Fruit fly (Drosophila melanogaster) whole organism, embryonic: Measurements from ENCODE around the gene Etfb.

Source experiments
- Aef1 ChIP-seq: fragments of 200-800 bp; sonication (Bioruptor generic); IDR thresholded peaks from 3 replicates; pipeline ENCODE4 v1.3.6; 2022; ENCODE audit warnings: missing biosample characterization, missing genetic modification characterization
- CG12236 ChIP-seq: fragments of 200-800 bp; sonication (Bioruptor generic); optimal IDR thresholded peaks from 2 replicates; lab custom pipeline; 2016; ENCODE audit warnings: missing biosample characterization, missing genetic modification characterization
- CG13424 ChIP-seq: fragments of 200-800 bp; sonication (Bioruptor generic); optimal IDR thresholded peaks from 2 replicates; lab custom pipeline; 2019; ENCODE audit warnings: missing biosample characterization, mild to moderate bottlenecking, missing genetic modification characterization, moderate library complexity
- CG15073 ChIP-seq: fragments of 200-800 bp; sonication (Bioruptor generic); optimal IDR thresholded peaks from 2 replicates; lab custom pipeline; 2016; ENCODE audit warnings: missing biosample characterization, missing genetic modification characterization
- CG17612 ChIP-seq: fragments of 200-800 bp; sonication (Bioruptor generic); IDR thresholded peaks from 2 replicates; pipeline ENCODE4 v1.3.6; 2022; ENCODE audit warnings: missing biosample characterization, missing genetic modification characterization
- CG17912 ChIP-seq: fragments of 200-800 bp; sonication (Bioruptor generic); optimal IDR thresholded peaks from 2 replicates; lab custom pipeline; 2018; ENCODE audit warnings: missing biosample characterization, mild to moderate bottlenecking, missing genetic modification characterization
- CG2116 ChIP-seq: fragments of 200-800 bp; sonication (Bioruptor generic); optimal IDR thresholded peaks from 3 replicates; lab custom pipeline; 2018; ENCODE audit warnings: missing biosample characterization, mild to moderate bottlenecking, missing genetic modification characterization
- CG30403 ChIP-seq: fragments of 200-800 bp; sonication (Bioruptor generic); optimal IDR thresholded peaks from 3 replicates; lab custom pipeline; 2016; ENCODE audit warnings: missing biosample characterization, missing genetic modification characterization
- CG3281 ChIP-seq: fragments of 200-800 bp; sonication (Bioruptor generic); optimal IDR thresholded peaks from 3 replicates; lab custom pipeline; 2017; ENCODE audit warnings: missing biosample characterization, mild to moderate bottlenecking, missing genetic modification characterization
- CG33557 ChIP-seq: fragments of 200-800 bp; sonication (Bioruptor generic); optimal IDR thresholded peaks from 2 replicates; lab custom pipeline; 2019; ENCODE audit warnings: missing biosample characterization, mild to moderate bottlenecking, missing genetic modification characterization, moderate library complexity
- CG34376 ChIP-seq: fragments of 200-800 bp; sonication (Bioruptor generic); optimal IDR thresholded peaks from 2 replicates; lab custom pipeline; 2018; ENCODE audit warnings: missing biosample characterization, mild to moderate bottlenecking, missing genetic modification characterization
- CG42726 ChIP-seq: fragments of 200-800 bp; sonication (Bioruptor generic); IDR thresholded peaks from 2 replicates; pipeline ENCODE4 v1.3.6; 2022; ENCODE audit warnings: missing biosample characterization, missing genetic modification characterization; ENCODE audit not compliant: partially characterized antibody
- CG4617 ChIP-seq: fragments of 200-800 bp; sonication (Bioruptor generic); optimal IDR thresholded peaks from 3 replicates; lab custom pipeline; 2016; ENCODE audit warnings: missing biosample characterization, missing genetic modification characterization, borderline replicate concordance
- CG4707 ChIP-seq: fragments of 200-800 bp; sonication (Bioruptor generic); optimal IDR thresholded peaks from 2 replicates; lab custom pipeline; 2018; ENCODE audit warnings: missing biosample characterization, mild to moderate bottlenecking, missing genetic modification characterization, moderate library complexity
- CG4730 ChIP-seq: fragments of 200-800 bp; sonication (Bioruptor generic); IDR thresholded peaks from 2 replicates; pipeline ENCODE4 v1.3.6; 2022; ENCODE audit warnings: missing biosample characterization, missing genetic modification characterization
- CG5245 ChIP-seq: fragments of 200-800 bp; sonication (Bioruptor generic); optimal IDR thresholded peaks from 3 replicates; lab custom pipeline; 2016; ENCODE audit warnings: missing biosample characterization, missing genetic modification characterization
- CG6175 ChIP-seq: fragments of 200-800 bp; sonication (Bioruptor generic); IDR thresholded peaks from 3 replicates; pipeline ENCODE4 v1.3.6; 2022; ENCODE audit warnings: missing biosample characterization, missing genetic modification characterization
- CG6654 ChIP-seq: fragments of 200-800 bp; sonication (Bioruptor generic); optimal IDR thresholded peaks from 2 replicates; lab custom pipeline; 2017; ENCODE audit warnings: missing biosample characterization, mild to moderate bottlenecking, missing genetic modification characterization
- CG8478 ChIP-seq: fragments of >200 bp; optimal IDR thresholded peaks from 2 replicates; lab custom pipeline; 2018
- D19A ChIP-seq: fragments of 200-800 bp; optimal IDR thresholded peaks from 3 replicates; lab custom pipeline; 2019; ENCODE audit warnings: missing biosample characterization, mild to moderate bottlenecking, missing genetic modification characterization, moderate library complexity
- Dip2 ChIP-seq: fragments of 200-800 bp; sonication (Bioruptor generic); IDR thresholded peaks from 2 replicates; pipeline ENCODE4 v1.3.6; 2022; ENCODE audit warnings: missing biosample characterization, missing genetic modification characterization
- Dp ChIP-seq: fragments of 200-800 bp; sonication (Bioruptor generic); optimal IDR thresholded peaks from 2 replicates; lab custom pipeline; 2018; ENCODE audit warnings: missing biosample characterization, mild to moderate bottlenecking, missing genetic modification characterization, moderate library complexity
- Drgx ChIP-seq: fragments of 200-800 bp; sonication (Bioruptor generic); IDR thresholded peaks from 2 replicates; pipeline ENCODE4 v1.3.6; 2022; ENCODE audit warnings: missing biosample characterization, missing genetic modification characterization
- HmgD ChIP-seq: fragments of 200-800 bp; sonication (Bioruptor generic); optimal IDR thresholded peaks from 3 replicates; lab custom pipeline; 2016; ENCODE audit warnings: missing biosample characterization, missing genetic modification characterization
- Jarid2 ChIP-seq: fragments of 200-800 bp; sonication (Bioruptor generic); optimal IDR thresholded peaks from 3 replicates; lab custom pipeline; 2017; ENCODE audit warnings: mild to moderate bottlenecking, missing biosample characterization, missing genetic modification reagents, missing genetic modification characterization
- Myb ChIP-seq: fragments of 200-800 bp; sonication (Bioruptor generic); optimal IDR thresholded peaks from 2 replicates; lab custom pipeline; 2016; ENCODE audit warnings: missing biosample characterization, missing genetic modification characterization
- Oaz ChIP-seq: fragments of 200-800 bp; sonication (Bioruptor generic); IDR thresholded peaks from 2 replicates; pipeline ENCODE4 v1.3.6; 2022; ENCODE audit warnings: missing biosample characterization, missing genetic modification characterization
- Sry-β ChIP-seq: fragments of 200-800 bp; sonication (Bioruptor generic); optimal IDR thresholded peaks from 2 replicates; lab custom pipeline; 2018; ENCODE audit warnings: missing biosample characterization, mild to moderate bottlenecking, missing genetic modification characterization, moderate library complexity
- Sry-δ ChIP-seq: fragments of 200-800 bp; sonication (Bioruptor generic); optimal IDR thresholded peaks from 2 replicates; lab custom pipeline; 2016; ENCODE audit warnings: missing biosample characterization, missing genetic modification characterization
- Ssrp ChIP-seq: fragments of 200-800 bp; sonication (Bioruptor generic); optimal IDR thresholded peaks from 2 replicates; lab custom pipeline; 2018; ENCODE audit warnings: missing biosample characterization, mild to moderate bottlenecking, missing genetic modification characterization, moderate library complexity
- Trl ChIP-seq, 3 experiments: fragments of >200 bp in 2 of 3; fragments of 200-800 bp in 1 of 3; sonication (Bioruptor generic) in 1 of 3; optimal IDR thresholded peaks; 2 replicates in 1 of 3; 3 replicates in 2 of 3; lab custom pipeline; 2016 to 2017; ENCODE audit warnings: missing biosample characterization in 1 of 3, missing genetic modification characterization in 1 of 3
- bab2 ChIP-seq: fragments of 200-800 bp; sonication (Bioruptor generic); optimal IDR thresholded peaks from 2 replicates; lab custom pipeline; 2016; ENCODE audit warnings: missing biosample characterization, missing genetic modification characterization
- bbx ChIP-seq: fragments of 200-800 bp; sonication (Bioruptor generic); IDR thresholded peaks from 2 replicates; pipeline ENCODE4 v1.3.6; 2022; ENCODE audit warnings: missing biosample characterization, missing genetic modification characterization; ENCODE audit not compliant: partially characterized antibody
- eyg ChIP-seq: fragments of 200-800 bp; sonication (Bioruptor generic); optimal IDR thresholded peaks from 3 replicates; lab custom pipeline; 2016; ENCODE audit warnings: missing biosample characterization, missing genetic modification characterization
- gce ChIP-seq: fragments of 200-800 bp; sonication (Bioruptor generic); IDR thresholded peaks from 3 replicates; pipeline ENCODE4 v1.3.6; 2022; ENCODE audit warnings: missing biosample characterization, missing genetic modification characterization
- gcm2 ChIP-seq: fragments of 200-800 bp; sonication (Bioruptor generic); optimal IDR thresholded peaks from 2 replicates; lab custom pipeline; 2016; ENCODE audit warnings: missing biosample characterization, missing genetic modification characterization
- gem ChIP-seq: fragments of 200-800 bp; sonication (Bioruptor generic); optimal IDR thresholded peaks from 2 replicates; lab custom pipeline; 2019; ENCODE audit warnings: missing biosample characterization, mild to moderate bottlenecking, missing genetic modification characterization, moderate library complexity
- jigr1 ChIP-seq: fragments of 200-800 bp; sonication (Bioruptor generic); IDR thresholded peaks from 3 replicates; pipeline ENCODE4 v1.3.6; 2022; ENCODE audit warnings: missing biosample characterization, missing genetic modification characterization
- lab ChIP-seq: fragments of 200-800 bp; sonication (Bioruptor generic); optimal IDR thresholded peaks from 3 replicates; lab custom pipeline; 2017; ENCODE audit warnings: missing biosample characterization, missing genetic modification characterization, mild to moderate bottlenecking, moderate library complexity, missing genetic modification reagents
- nom ChIP-seq: fragments of 200-800 bp; sonication (Bioruptor generic); optimal IDR thresholded peaks from 2 replicates; lab custom pipeline; 2017; ENCODE audit warnings: missing biosample characterization, missing genetic modification characterization, mild to moderate bottlenecking, moderate library complexity, missing genetic modification reagents
- onecut ChIP-seq: fragments of 200-800 bp; sonication (Bioruptor generic); IDR thresholded peaks from 2 replicates; pipeline ENCODE4 v1.3.6; 2022; ENCODE audit warnings: missing biosample characterization, missing genetic modification characterization
- pb ChIP-seq: fragments of 200-800 bp; sonication (Bioruptor generic); optimal IDR thresholded peaks from 3 replicates; lab custom pipeline; 2016; ENCODE audit warnings: missing biosample characterization, missing genetic modification characterization
- pnt ChIP-seq: fragments of 200-800 bp; sonication (Bioruptor generic); optimal IDR thresholded peaks from 3 replicates; lab custom pipeline; 2016; ENCODE audit warnings: missing biosample characterization, missing genetic modification characterization
- ranshi ChIP-seq: fragments of 200-800 bp; sonication (Bioruptor generic); IDR thresholded peaks from 2 replicates; pipeline ENCODE4 v1.3.6; 2022; ENCODE audit warnings: missing biosample characterization, missing genetic modification characterization
- repo ChIP-seq: fragments of 200-800 bp; sonication (Bioruptor generic); optimal IDR thresholded peaks from 2 replicates; lab custom pipeline; 2016; ENCODE audit warnings: missing biosample characterization, missing genetic modification characterization
- row ChIP-seq: fragments of 200-800 bp; sonication (Bioruptor generic); IDR thresholded peaks from 3 replicates; pipeline ENCODE4 v1.3.6; 2022; ENCODE audit warnings: missing biosample characterization, missing genetic modification characterization
- sens ChIP-seq: fragments of 200-800 bp; sonication (Bioruptor generic); peaks from one replicate; lab custom pipeline; 2016; ENCODE audit warnings: missing biosample characterization, missing genetic modification characterization
- sisA ChIP-seq: fragments of 200-800 bp; sonication (Bioruptor generic); IDR thresholded peaks from 2 replicates; pipeline ENCODE4 v1.3.6; 2022; ENCODE audit warnings: missing biosample characterization, missing genetic modification characterization
- sqz ChIP-seq: fragments of 200-800 bp; sonication (Bioruptor generic); optimal IDR thresholded peaks from 3 replicates; lab custom pipeline; 2018; ENCODE audit warnings: missing biosample characterization, mild to moderate bottlenecking, missing genetic modification characterization
- ssp ChIP-seq: fragments of 200-800 bp; sonication (Bioruptor generic); IDR thresholded peaks from 2 replicates; pipeline ENCODE4 v1.3.6; 2022; ENCODE audit warnings: missing biosample characterization, missing genetic modification characterization
- toy ChIP-seq: fragments of 200-800 bp; sonication (Bioruptor generic); IDR thresholded peaks from 2 replicates; pipeline ENCODE4 v1.3.6; 2022; ENCODE audit warnings: missing biosample characterization, missing genetic modification characterization
- unpg ChIP-seq: fragments of 200-800 bp; sonication (Bioruptor generic); optimal IDR thresholded peaks from 3 replicates; lab custom pipeline; 2018; ENCODE audit warnings: missing biosample characterization, mild to moderate bottlenecking, missing genetic modification characterization, moderate library complexity
- zf30C ChIP-seq: fragments of 200-800 bp; sonication (Bioruptor generic); optimal IDR thresholded peaks from 3 replicates; lab custom pipeline; 2018; ENCODE audit warnings: missing biosample characterization, mild to moderate bottlenecking, missing genetic modification characterization

Etfb gene

DNA sequence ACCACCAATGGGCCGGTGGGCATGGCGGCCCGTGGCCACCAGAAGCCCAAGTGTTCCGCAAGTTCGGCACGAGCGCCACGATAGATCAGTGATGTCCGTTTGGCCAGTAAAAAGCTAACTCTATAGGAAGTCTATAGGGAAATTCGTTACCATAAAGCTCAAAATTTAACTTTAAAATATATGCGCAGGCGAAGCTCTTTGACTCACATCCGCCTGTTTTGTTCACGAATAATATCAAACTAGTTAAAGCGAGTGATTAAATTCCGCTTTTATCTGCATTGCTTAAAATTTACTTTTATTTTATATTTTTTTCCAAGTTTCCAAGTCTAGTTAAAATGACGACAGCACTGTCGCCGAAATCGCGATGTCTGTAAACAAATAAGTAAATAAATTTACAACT lies 45.1 kb downstream of the Etfb start (continued):
- TF ChIP-seq CG42726 (GFP tag; lab: Robert Waterston, UW) (no peak), CG6175 (GFP tag; lab: Robert Waterston, UW) (no peak), sqz (GFP tag; lab: Kevin White, UChicago) (no peak), Myb (no peak), HmgD (GFP tag; lab: Kevin White, UChicago) (no peak), CG33557 (GFP tag; lab: Kevin White, UChicago) (no peak), ssp (GFP tag; lab: Robert Waterston, UW) (no peak), row (peak; percentile 29; the same call in 1 of the 3 replicates), CG34376 (no peak), repo (no peak), CG17612 (GFP tag; lab: Robert Waterston, UW) (no peak), Ssrp (tag; lab: Kevin White, UChicago) (peak; percentile 2), unpg (GFP tag; lab: Kevin White, UChicago) (peak; percentile 3), CG4730 (GFP tag; lab: Robert Waterston, UW) (no peak), Dip2 (no peak), CG6654 (GFP tag; lab: Kevin White, UChicago) (no peak), CG17912 (GFP tag; lab: Kevin White, UChicago) (no peak), sens (GFP tag; lab: Kevin White, UChicago) (peak; percentile 44), Sry-β (GFP tag; lab: Kevin White, UChicago) (peak; percentile 44), CG13424 (no peak), CG15073 (GFP tag; lab: Kevin White, UChicago) (no peak), CG2116 (GFP tag; lab: Kevin White, UChicago) (no peak), Jarid2 (GFP tag; lab: Kevin White, UChicago) (no peak), jigr1 (GFP tag; lab: Robert Waterston, UW) (no peak), zf30C (GFP tag; lab: Kevin White, UChicago) (no peak), gcm2 (GFP tag; lab: Kevin White, UChicago) (no peak), Oaz (GFP tag; lab: Robert Waterston, UW) (no peak), CG30403 (no peak), CG12236 (GFP tag; lab: Kevin White, UChicago) (no peak), CG3281 (no peak), sisA (no peak), gem (tag; lab: Kevin White, UChicago) (peak; percentile 35), Drgx (GFP tag; lab: Robert Waterston, UW) (peak; percentile 25; the same call in 1 of the 2 replicates), pb (no peak), CG5245 (GFP tag; lab: Kevin White, UChicago) (no peak), CG8478 (lab: Kevin White, UChicago) (no peak), CG4707 (no peak)

DNA sequence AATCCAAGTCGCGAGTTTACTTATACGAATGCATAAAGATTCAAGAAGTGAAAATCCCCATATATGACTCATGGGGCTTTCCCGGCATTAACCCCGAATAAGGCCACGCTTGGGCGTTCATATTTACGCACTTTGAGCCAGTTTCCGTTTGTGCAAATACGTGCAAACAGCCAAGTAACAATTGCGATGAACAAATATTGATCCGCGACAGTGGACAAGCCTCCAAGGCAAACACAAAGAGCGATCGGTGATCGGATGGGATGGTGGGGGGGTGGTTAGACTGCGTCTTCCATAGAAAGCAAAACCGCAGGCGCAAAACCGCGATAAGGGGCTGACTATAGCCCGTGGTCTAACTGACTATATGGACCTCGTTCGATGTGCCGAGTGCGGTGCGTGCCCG lies 45.5 kb downstream of the Etfb start:
- peak; percentile 53 for TF ChIP-seq lab (GFP tag; lab: Kevin White, UChicago)
- TF ChIP-seq pnt (GFP tag; lab: Kevin White, UChicago) = no peak
- no peak for TF ChIP-seq Sry-δ (GFP tag; lab: Kevin White, UChicago)
- TF ChIP-seq CG4617 (GFP tag; lab: Kevin White, UChicago) = no peak
- TF ChIP-seq toy = no peak
- TF ChIP-seq Aef1 (GFP tag; lab: Robert Waterston, UW) = no peak
- TF ChIP-seq eyg (GFP tag; lab: Kevin White, UChicago) = no peak
- 0 out of 2 replicates have a peak, but pooled peaks have one; percentile 38 for TF ChIP-seq ranshi (GFP tag; lab: Robert Waterston, UW)
- TF ChIP-seq D19A (tag; lab: Kevin White, UChicago) = no peak
- no peak for TF ChIP-seq Trl (optimal IDR thresholded peaks at IDR 0.05; lab: Kevin White, UChicago)
- TF ChIP-seq Trl (GFP tag; optimal IDR thresholded peaks at IDR 0.05; lab: Kevin White, UChicago) = peak; percentile 12
- TF ChIP-seq bbx (GFP tag; lab: Robert Waterston, UW) = no peak
- peak; percentile 15 for TF ChIP-seq CG13424
- TF ChIP-seq gce (GFP tag; lab: Robert Waterston, UW) = no peak
- peak; percentile 43 for TF ChIP-seq bab2
- no peak for TF ChIP-seq Dp (GFP tag; lab: Kevin White, UChicago)
- peak; percentile 9; the same call in 1 of the 2 replicates for TF ChIP-seq onecut (GFP tag; lab: Robert Waterston, UW)
- peak; percentile 87 for TF ChIP-seq nom (GFP tag; lab: Kevin White, UChicago)
